Worm (Caenorhabditis elegans): ENCODE measurements around the gene W07E6.5.
"Not testable (repeated sequence)": the region's sequence is repeated elsewhere in the genome, so short reads cannot be mapped to it uniquely, and the experiment has no call there.

W07E6.5 gene

ce11 chrII:473203-473602 lies at the start of gene W07E6.5:
Gene W07E6.5 (plus strand): TSS chrII:473503.
- TF ChIP-seq egl-27 (tag; optimal IDR thresholded peaks at IDR 0.05) (no peak), nhr-76 (tag; optimal IDR thresholded peaks at IDR 0.05) (no peak), zag-1 (tag; optimal IDR thresholded peaks at IDR 0.05) (no peak), eor-1 (tag; optimal IDR thresholded peaks at IDR 0.05) (no peak), ceh-28 (tag; optimal IDR thresholded peaks at IDR 0.05) (no peak), snpc-4 (tag; optimal IDR thresholded peaks at IDR 0.05) (no peak), nhr-43 (tag; optimal IDR thresholded peaks at IDR 0.05; ENCODE audit: poor library complexity, severe bottlenecking) (no peak)

DNA sequence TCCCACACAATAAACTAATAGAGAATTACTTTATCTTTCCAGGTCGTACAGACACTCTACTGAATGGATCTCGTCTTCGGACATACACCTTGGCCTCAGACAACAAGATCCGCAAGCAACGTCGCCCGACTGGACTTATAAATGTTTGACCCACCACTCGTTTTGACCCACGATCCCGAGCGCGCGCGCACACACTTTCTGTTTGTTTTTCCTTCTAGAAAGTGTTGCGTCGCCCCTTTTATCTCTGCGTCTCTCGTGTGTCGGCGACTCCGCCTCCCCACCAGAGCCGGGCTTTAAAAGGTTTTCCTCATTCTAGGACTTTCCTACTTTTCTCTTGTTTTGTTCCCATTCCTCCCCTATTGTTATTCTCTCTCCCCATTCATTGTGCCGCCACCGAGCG lies 36.0 kb upstream of the W07E6.5 start:
- TF ChIP-seq nhr-67 (tag; optimal IDR thresholded peaks at IDR 0.05) (no peak), lin-15B (tag; optimal IDR thresholded peaks at IDR 0.05) (no peak), lsy-12 (tag; optimal IDR thresholded peaks at IDR 0.05) (no peak), nfya-1 (tag; optimal IDR thresholded peaks at IDR 0.05; ENCODE audit: insufficient read depth) (no peak), ztf-4 (tag; optimal IDR thresholded peaks at IDR 0.05) (no peak), eor-1 (tag; optimal IDR thresholded peaks at IDR 0.05) (no peak), jun-1 (tag; optimal IDR thresholded peaks at IDR 0.05) (no peak), ceh-28 (tag; optimal IDR thresholded peaks at IDR 0.05) (no peak), daf-12 (tag; optimal IDR thresholded peaks at IDR 0.05) (no peak), egl-27 (tag; optimal IDR thresholded peaks at IDR 0.05) (no peak)

DNA sequence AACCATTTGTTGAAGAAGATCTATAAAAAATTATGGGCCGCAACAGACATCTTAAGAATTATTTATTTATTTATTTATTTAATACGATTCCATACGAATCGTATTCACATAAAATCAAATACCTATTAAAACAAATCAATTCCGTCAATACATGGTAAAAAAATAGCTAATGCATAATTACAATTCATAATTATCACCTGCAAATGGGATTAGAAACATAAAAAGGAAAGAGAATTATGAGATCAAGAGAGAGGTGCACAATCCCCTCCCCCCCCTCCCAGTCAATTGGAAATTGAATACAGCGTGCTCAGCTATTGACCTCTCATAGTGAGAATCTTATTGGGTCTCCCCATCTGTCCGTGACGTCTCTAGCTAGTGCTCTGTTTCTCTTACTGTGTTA lies 32.2 kb upstream of the W07E6.5 start, which contains the start of gene C24H12.1:
Gene C24H12.1, plus strand, starts transcription at position 301 of the 400 bp plus-strand sequence.
- not testable (repeated sequence) for TF ChIP-seq nhr-43 (tag; optimal IDR thresholded peaks at IDR 0.05; ENCODE audit: poor library complexity, severe bottlenecking); ceh-28 (tag; optimal IDR thresholded peaks at IDR 0.05); snpc-4 (tag; optimal IDR thresholded peaks at IDR 0.05)

DNA sequence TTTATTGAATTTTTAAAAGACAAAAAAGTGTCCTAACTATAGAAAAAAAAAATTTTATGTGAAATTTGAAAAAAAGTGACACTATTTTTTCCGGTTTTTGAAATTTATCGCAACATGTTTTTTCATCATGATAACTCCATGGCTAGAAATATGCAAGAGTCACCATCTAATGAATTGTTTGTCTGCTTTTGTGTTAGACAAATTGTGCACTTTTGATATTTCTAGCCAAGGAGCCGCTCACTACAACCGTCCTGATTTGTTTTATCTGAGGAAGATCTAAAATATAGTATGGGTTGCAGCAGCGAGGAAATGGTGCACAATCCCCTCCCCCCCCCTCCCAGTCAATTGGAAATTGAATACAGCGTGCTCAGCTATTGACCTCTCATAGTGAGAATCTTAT lies 18.7 kb upstream of the W07E6.5 start, which contains the start of gene W10D9.1:
Gene W10D9.1, plus strand, starts transcription at position 301 of the 400 bp plus-strand sequence.
- not testable (repeated sequence) for TF ChIP-seq skn-1, ztf-11, nhr-23 (tag; optimal IDR thresholded peaks at IDR 0.05)

- TF ChIP-seq fkh-2 (tag; optimal IDR thresholded peaks at IDR 0.05) (no peak), egl-5 (tag; optimal IDR thresholded peaks at IDR 0.05) (no peak), lin-15B (tag; optimal IDR thresholded peaks at IDR 0.05) (no peak), nhr-11 (tag; optimal IDR thresholded peaks at IDR 0.05) (no peak), nhr-25 (tag; optimal IDR thresholded peaks at IDR 0.05) (no peak), nhr-76 (tag; optimal IDR thresholded peaks at IDR 0.05) (no peak), elt-2 (tag; optimal IDR thresholded peaks at IDR 0.05) (no peak), daf-12 (tag; optimal IDR thresholded peaks at IDR 0.05) (no peak), mml-1 (tag; optimal IDR thresholded peaks at IDR 0.05) (no peak), nhr-67 (tag; optimal IDR thresholded peaks at IDR 0.05) (no peak), eor-1 (tag; optimal IDR thresholded peaks at IDR 0.05) (no peak), nhr-12 (tag; optimal IDR thresholded peaks at IDR 0.05) (no peak), lin-39 (tag; optimal IDR thresholded peaks at IDR 0.05) (no peak), sea-2 (GFP tag; optimal IDR thresholded peaks at IDR 0.05) (no peak), ceh-82 (tag; optimal IDR thresholded peaks at IDR 0.05) (no peak), ceh-16 (tag; optimal IDR thresholded peaks at IDR 0.05) (no peak), aly-2 (tag; optimal IDR thresholded peaks at IDR 0.05) (no peak), pha-4 (tag; optimal IDR thresholded peaks at IDR 0.05) (no peak)
Observed at ce11 chrII:456371-456770, 16.9 kb upstream of the W07E6.5 start.

DNA sequence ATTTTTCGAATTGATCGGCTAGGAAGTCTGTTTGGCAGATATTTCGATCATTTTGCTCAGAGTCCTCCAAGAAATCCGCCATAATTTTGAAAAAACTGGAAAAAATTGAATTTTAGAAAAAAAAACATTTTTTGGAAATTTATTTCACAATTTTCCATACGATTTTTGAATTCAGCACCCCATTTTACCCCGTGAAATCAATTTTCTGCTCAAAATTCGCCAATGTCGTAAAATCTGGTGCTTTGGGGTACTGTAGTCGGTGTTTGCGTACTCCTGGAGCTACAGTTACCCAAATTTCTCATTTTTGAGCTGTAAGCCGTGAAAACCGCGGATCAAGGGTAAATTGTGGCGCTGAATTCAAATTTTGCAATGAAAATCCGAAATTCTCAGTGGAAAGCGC lies 15.5 kb upstream of the W07E6.5 start, which contains the start of gene gvd-1:
Gene gvd-1, minus strand, starts transcription at position 101 of the 400 bp plus-strand sequence.
- TF ChIP-seq sea-2 (GFP tag; optimal IDR thresholded peaks at IDR 0.05) (no peak), ZK546.5 (tag; optimal IDR thresholded peaks at IDR 0.05) (no peak), lsy-12 (tag; optimal IDR thresholded peaks at IDR 0.05) (no peak), nhr-237 (tag; optimal IDR thresholded peaks at IDR 0.05) (no peak), R02D3.7 (tag; optimal IDR thresholded peaks at IDR 0.05) (no peak), nfya-1 (tag; optimal IDR thresholded peaks at IDR 0.05; ENCODE audit: insufficient read depth) (no peak), unc-39 (tag; optimal IDR thresholded peaks at IDR 0.05) (no peak), nhr-67 (tag; optimal IDR thresholded peaks at IDR 0.05) (no peak), egl-5 (tag; optimal IDR thresholded peaks at IDR 0.05) (no peak), nhr-23 (tag; optimal IDR thresholded peaks at IDR 0.05) (no peak), tbx-2 (tag; optimal IDR thresholded peaks at IDR 0.05) (no peak), fkh-2 (tag; optimal IDR thresholded peaks at IDR 0.05) (no peak), egl-27 (tag; optimal IDR thresholded peaks at IDR 0.05) (no peak), nhr-77 (tag; optimal IDR thresholded peaks at IDR 0.05) (no peak), jun-1 (tag; optimal IDR thresholded peaks at IDR 0.05) (no peak), ama-1 (optimal IDR thresholded peaks at IDR 0.05) (no peak), nhr-76 (tag; optimal IDR thresholded peaks at IDR 0.05) (no peak), lin-39 (tag; optimal IDR thresholded peaks at IDR 0.05) (no peak), ceh-9 (tag; optimal IDR thresholded peaks at IDR 0.05) (no peak), elt-1 (tag; optimal IDR thresholded peaks at IDR 0.05) (no peak)
